Worm (Caenorhabditis elegans): Measurements from ENCODE around the gene K10G4.10.

K10G4.10 gene

DNA sequence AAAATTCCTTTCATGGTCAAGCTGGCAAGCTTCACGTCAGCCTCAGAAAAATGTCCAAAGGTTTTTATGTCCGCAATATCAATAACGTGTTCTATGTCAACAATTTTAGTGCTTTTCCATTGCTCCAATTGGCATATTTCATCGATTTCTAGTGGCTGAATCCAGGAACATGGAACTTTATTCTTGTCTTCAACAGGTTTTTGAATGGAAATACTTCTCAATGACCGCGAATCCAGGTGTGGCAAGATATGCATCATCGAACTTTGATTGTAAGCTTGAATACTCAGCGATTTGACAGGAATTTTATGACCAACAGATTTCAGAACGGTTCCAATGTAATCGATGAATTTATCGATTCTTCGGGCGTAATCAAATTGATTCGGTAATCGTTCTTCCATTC, 25.3 kb downstream of the K10G4.10 start:
- no peak for TF ChIP-seq ceh-31 (tag; optimal IDR thresholded peaks at IDR 0.05)
- TF ChIP-seq pros-1 (tag; optimal IDR thresholded peaks at IDR 0.05), result no peak
- TF ChIP-seq ref-2 (tag; optimal IDR thresholded peaks at IDR 0.05), result no peak
- TF ChIP-seq ztf-16 (tag; optimal IDR thresholded peaks at IDR 0.05), result no peak
- no peak for TF ChIP-seq ceh-6 (GFP tag; optimal IDR thresholded peaks at IDR 0.05)
- no peak for TF ChIP-seq eyg-1 (tag; optimal IDR thresholded peaks at IDR 0.05)
- TF ChIP-seq elt-4 (tag; optimal IDR thresholded peaks at IDR 0.05), result no peak
- TF ChIP-seq unc-3 (GFP tag; conservative IDR thresholded peaks at IDR 0.05), result no peak
- no peak for TF ChIP-seq unc-3 (tag; optimal IDR thresholded peaks at IDR 0.05)
- no peak for TF ChIP-seq hlh-8 (tag; optimal IDR thresholded peaks at IDR 0.05)
- no peak for TF ChIP-seq ceh-34 (tag; optimal IDR thresholded peaks at IDR 0.05)
- no peak for TF ChIP-seq K09A11.1 (tag; optimal IDR thresholded peaks at IDR 0.05; ENCODE audit: insufficient read depth)
- TF ChIP-seq nhr-232 (tag; optimal IDR thresholded peaks at IDR 0.05), result no peak
- no peak for TF ChIP-seq elt-2 (tag; optimal IDR thresholded peaks at IDR 0.05)
- TF ChIP-seq sox-4 (tag; optimal IDR thresholded peaks at IDR 0.05), result no peak

DNA sequence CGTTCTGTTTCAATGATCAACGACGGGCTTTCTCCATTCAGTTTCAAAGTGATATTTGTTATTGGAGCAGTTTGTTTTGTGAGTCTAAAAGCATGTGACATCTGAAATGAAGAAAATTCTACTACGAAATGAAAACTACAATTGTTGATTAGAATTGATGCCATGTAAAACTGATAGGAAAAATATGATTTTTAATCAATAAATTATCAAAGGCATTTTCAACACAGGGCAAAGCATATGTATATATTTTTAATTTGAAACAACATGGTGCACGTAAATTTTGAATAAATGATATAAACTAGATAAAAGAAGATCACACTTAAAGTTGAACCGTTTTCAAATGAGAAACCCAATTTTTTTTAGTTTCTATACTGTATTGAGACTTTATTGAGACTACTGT, 28.0 kb downstream of the K10G4.10 start, which contains the start of gene K10G4.5:
Gene K10G4.5 (minus strand): TSS at position 101 of the 400 bp plus-strand sequence.
- TF ChIP-seq pag-3 (tag; optimal IDR thresholded peaks at IDR 0.05; ENCODE audit: borderline replicate concordance) (no peak), K09A11.1 (tag; optimal IDR thresholded peaks at IDR 0.05; ENCODE audit: insufficient read depth) (no peak), ahr-1 (tag; optimal IDR thresholded peaks at IDR 0.05) (no peak), gmeb-2 (tag; optimal IDR thresholded peaks at IDR 0.05) (no peak), madf-2 (tag; optimal IDR thresholded peaks at IDR 0.05) (no peak), fax-1 (tag; optimal IDR thresholded peaks at IDR 0.05) (no peak), sox-4 (tag; optimal IDR thresholded peaks at IDR 0.05) (no peak), fkh-6 (tag; optimal IDR thresholded peaks at IDR 0.05) (no peak), tbx-7 (tag; optimal IDR thresholded peaks at IDR 0.05) (no peak), elt-2 (tag; optimal IDR thresholded peaks at IDR 0.05) (no peak), hlh-15 (tag; optimal IDR thresholded peaks at IDR 0.05) (no peak), che-1 (tag; optimal IDR thresholded peaks at IDR 0.05) (no peak), nhr-11 (tag; optimal IDR thresholded peaks at IDR 0.05) (no peak), pha-2 (tag; optimal IDR thresholded peaks at IDR 0.05) (no peak), elt-4 (tag; optimal IDR thresholded peaks at IDR 0.05) (no peak), ceh-48 (tag; optimal IDR thresholded peaks at IDR 0.05) (no peak), dve-1 (tag; optimal IDR thresholded peaks at IDR 0.05) (no peak)

ce11 chrV:17302754-17303153, 29.4 kb downstream of the K10G4.10 start, which contains the start of gene sri-70:
TSS of gene sri-70 (plus strand) at chrV:17303054.
- TF ChIP-seq ref-2 (tag; optimal IDR thresholded peaks at IDR 0.05) (no peak), lin-11 (tag; optimal IDR thresholded peaks at IDR 0.05) (no peak), zip-5 (tag; optimal IDR thresholded peaks at IDR 0.05) (no peak), ama-1 (optimal IDR thresholded peaks at IDR 0.05) (no peak), ceh-2 (tag; optimal IDR thresholded peaks at IDR 0.05) (no peak), C08G9.2 (tag; optimal IDR thresholded peaks at IDR 0.05) (no peak), K09A11.1 (tag; optimal IDR thresholded peaks at IDR 0.05; ENCODE audit: insufficient read depth) (no peak), hlh-30 (tag; optimal IDR thresholded peaks at IDR 0.05; ENCODE audit: insufficient read depth) (no peak), ceh-9 (tag; optimal IDR thresholded peaks at IDR 0.05) (no peak), fax-1 (tag; optimal IDR thresholded peaks at IDR 0.05) (no peak), dmd-4 (tag; optimal IDR thresholded peaks at IDR 0.05; ENCODE audit: borderline replicate concordance) (no peak), fkh-10 (GFP tag; optimal IDR thresholded peaks at IDR 0.05) (no peak)

ce11 chrV:17303392-17303791, 30.0 kb downstream of the K10G4.10 start:
- no peak for TF ChIP-seq T23F11.4 (GFP tag; optimal IDR thresholded peaks at IDR 0.05)

Measured in whole organism, late embryonic.